Fruit fly (Drosophila melanogaster) whole organism, embryonic: ENCODE measurements around the gene CG17855.

Source experiments
- Abd-B ChIP-seq: fragments of 200-800 bp; sonication (Bioruptor generic); optimal IDR thresholded peaks from 2 replicates; lab custom pipeline; 2018; ENCODE audit warnings: missing biosample characterization, mild to moderate bottlenecking, missing genetic modification characterization, moderate library complexity
- CG10366 ChIP-seq: fragments of 200-800 bp; sonication (Bioruptor generic); IDR thresholded peaks from 2 replicates; pipeline ENCODE4 v1.3.6; 2022; ENCODE audit warnings: missing biosample characterization, missing genetic modification characterization
- CG17912 ChIP-seq: fragments of 200-800 bp; sonication (Bioruptor generic); optimal IDR thresholded peaks from 2 replicates; lab custom pipeline; 2018; ENCODE audit warnings: missing biosample characterization, mild to moderate bottlenecking, missing genetic modification characterization
- CG18599 ChIP-seq: fragments of 200-800 bp; sonication (Bioruptor generic); optimal IDR thresholded peaks from 3 replicates; lab custom pipeline; 2017; ENCODE audit warnings: missing biosample characterization, missing genetic modification characterization, mild to moderate bottlenecking, moderate library complexity, missing genetic modification reagents
- CG2116 ChIP-seq: fragments of 200-800 bp; sonication (Bioruptor generic); optimal IDR thresholded peaks from 3 replicates; lab custom pipeline; 2018; ENCODE audit warnings: missing biosample characterization, mild to moderate bottlenecking, missing genetic modification characterization
- CG2678 ChIP-seq: fragments of 200-800 bp; sonication (Bioruptor generic); optimal IDR thresholded peaks from 3 replicates; lab custom pipeline; 2019; ENCODE audit warnings: missing biosample characterization, mild to moderate bottlenecking, missing genetic modification characterization, moderate library complexity
- CG34224 ChIP-seq: fragments of 200-800 bp; sonication (Bioruptor generic); IDR thresholded peaks from 3 replicates; pipeline ENCODE4 v1.3.6; 2022; ENCODE audit warnings: missing biosample characterization, missing genetic modification characterization; ENCODE audit not compliant: partially characterized antibody
- CG4617 ChIP-seq: fragments of 200-800 bp; sonication (Bioruptor generic); optimal IDR thresholded peaks from 3 replicates; lab custom pipeline; 2016; ENCODE audit warnings: missing biosample characterization, missing genetic modification characterization, borderline replicate concordance
- CG7556 ChIP-seq: fragments of 200-800 bp; sonication (Bioruptor generic); optimal IDR thresholded peaks from 2 replicates; lab custom pipeline; 2017; ENCODE audit warnings: missing biosample characterization, mild to moderate bottlenecking, missing genetic modification characterization
- CG8290 ChIP-seq, 3 experiments: fragments of 200-800 bp; sonication (Bioruptor generic); optimal IDR thresholded peaks; 2 replicates each; lab custom pipeline; 2016 to 2019; ENCODE audit warnings: missing biosample characterization in 3 of 3, missing genetic modification characterization in 3 of 3, mild to moderate bottlenecking in 2 of 3, moderate library complexity in 1 of 3
- CG8924 ChIP-seq: fragments of 200-800 bp; optimal IDR thresholded peaks from 3 replicates; lab custom pipeline; 2019; ENCODE audit warnings: missing biosample characterization, mild to moderate bottlenecking, missing genetic modification characterization, moderate library complexity
- CG9215 ChIP-seq: fragments of 200-800 bp; sonication (Bioruptor generic); IDR thresholded peaks from 2 replicates; pipeline ENCODE4 v1.3.6; 2022; ENCODE audit warnings: missing biosample characterization, missing genetic modification characterization
- CG9932 ChIP-seq: fragments of 200-800 bp; sonication (Bioruptor generic); IDR thresholded peaks from 2 replicates; pipeline ENCODE4 v1.3.6; 2022; ENCODE audit warnings: missing biosample characterization, missing genetic modification characterization
- Chrac-16 ChIP-seq: fragments of 200-800 bp; sonication (Bioruptor generic); optimal IDR thresholded peaks from 3 replicates; lab custom pipeline; 2016; ENCODE audit warnings: missing biosample characterization, missing genetic modification characterization
- CoRest ChIP-seq: fragments of 200-800 bp; sonication (Bioruptor generic); optimal IDR thresholded peaks from 3 replicates; lab custom pipeline; 2018; ENCODE audit warnings: missing biosample characterization, mild to moderate bottlenecking, missing genetic modification characterization, moderate library complexity
- D19A ChIP-seq: fragments of 200-800 bp; optimal IDR thresholded peaks from 3 replicates; lab custom pipeline; 2019; ENCODE audit warnings: missing biosample characterization, mild to moderate bottlenecking, missing genetic modification characterization, moderate library complexity
- Deaf1 ChIP-seq: fragments of 200-800 bp; optimal IDR thresholded peaks from 3 replicates; lab custom pipeline; 2019; ENCODE audit warnings: missing biosample characterization, mild to moderate bottlenecking, missing genetic modification characterization, moderate library complexity
- Doc3 ChIP-seq: fragments of 200-800 bp; sonication (Bioruptor generic); IDR thresholded peaks from 3 replicates; pipeline ENCODE4 v1.3.6; 2022; ENCODE audit warnings: missing biosample characterization, missing genetic modification characterization; ENCODE audit not compliant: partially characterized antibody
- Dp ChIP-seq: fragments of 200-800 bp; sonication (Bioruptor generic); optimal IDR thresholded peaks from 2 replicates; lab custom pipeline; 2018; ENCODE audit warnings: missing biosample characterization, mild to moderate bottlenecking, missing genetic modification characterization, moderate library complexity
- Hmr ChIP-seq: fragments of 200-800 bp; sonication (Bioruptor generic); optimal IDR thresholded peaks from 3 replicates; lab custom pipeline; 2017; ENCODE audit warnings: mild to moderate bottlenecking, missing biosample characterization, missing genetic modification reagents, missing genetic modification characterization
- Hr3 ChIP-seq: fragments of 200-800 bp; sonication (Bioruptor generic); optimal IDR thresholded peaks from 3 replicates; lab custom pipeline; 2016; ENCODE audit warnings: missing biosample characterization, missing genetic modification characterization
- Lhr ChIP-seq: fragments of 200-800 bp; sonication (Bioruptor generic); optimal IDR thresholded peaks from 3 replicates; lab custom pipeline; 2017; ENCODE audit warnings: mild to moderate bottlenecking, missing biosample characterization, missing genetic modification reagents, missing genetic modification characterization
- MBD-R2 ChIP-seq: fragments of 200-800 bp; sonication (Bioruptor generic); IDR thresholded peaks from 2 replicates; pipeline ENCODE4 v1.3.6; 2022; ENCODE audit warnings: missing biosample characterization, missing genetic modification characterization
- Mad ChIP-seq: fragments of 200-800 bp; sonication (Bioruptor generic); optimal IDR thresholded peaks from 2 replicates; lab custom pipeline; 2016; ENCODE audit warnings: missing biosample characterization, missing genetic modification characterization
- Meics ChIP-seq: fragments of 200-800 bp; sonication (Bioruptor generic); optimal IDR thresholded peaks from 2 replicates; lab custom pipeline; 2017; ENCODE audit warnings: missing biosample characterization, mild to moderate bottlenecking, missing genetic modification characterization
- NFAT ChIP-seq: fragments of 200-800 bp; sonication (Bioruptor generic); IDR thresholded peaks from 2 replicates; pipeline ENCODE4 v1.3.6; 2022; ENCODE audit warnings: missing biosample characterization, missing genetic modification characterization
- abd-A ChIP-seq: fragments of 200-800 bp; sonication (Bioruptor generic); optimal IDR thresholded peaks from 3 replicates; lab custom pipeline; 2019; ENCODE audit warnings: missing biosample characterization, mild to moderate bottlenecking, missing genetic modification characterization, moderate library complexity
- ac ChIP-seq: fragments of 200-800 bp; sonication (Bioruptor generic); optimal IDR thresholded peaks from 3 replicates; lab custom pipeline; 2017; ENCODE audit warnings: missing biosample characterization, mild to moderate bottlenecking, missing genetic modification characterization
- bab2 ChIP-seq: fragments of 200-800 bp; sonication (Bioruptor generic); optimal IDR thresholded peaks from 2 replicates; lab custom pipeline; 2016; ENCODE audit warnings: missing biosample characterization, missing genetic modification characterization
- bbx ChIP-seq: fragments of 200-800 bp; sonication (Bioruptor generic); IDR thresholded peaks from 2 replicates; pipeline ENCODE4 v1.3.6; 2022; ENCODE audit warnings: missing biosample characterization, missing genetic modification characterization; ENCODE audit not compliant: partially characterized antibody
- bcd ChIP-seq: fragments of 200-800 bp; sonication (Bioruptor generic); optimal IDR thresholded peaks from 2 replicates; lab custom pipeline; 2017; ENCODE audit warnings: missing biosample characterization, mild to moderate bottlenecking, missing genetic modification characterization
- cwo ChIP-seq: fragments of 200-800 bp; sonication (Bioruptor generic); optimal IDR thresholded peaks from 3 replicates; lab custom pipeline; 2017; ENCODE audit warnings: missing biosample characterization, missing genetic modification characterization, mild to moderate bottlenecking, moderate library complexity, missing genetic modification reagents
- da ChIP-seq: fragments of 200-800 bp; sonication (Bioruptor generic); optimal IDR thresholded peaks from 2 replicates; lab custom pipeline; 2016; ENCODE audit warnings: missing biosample characterization, missing genetic modification characterization
- dmrt11E ChIP-seq: fragments of 200-800 bp; sonication (Bioruptor generic); optimal IDR thresholded peaks from 3 replicates; lab custom pipeline; 2018; ENCODE audit warnings: missing biosample characterization, mild to moderate bottlenecking, missing genetic modification characterization, moderate library complexity
- dysf ChIP-seq: fragments of 200-800 bp; sonication (Bioruptor generic); IDR thresholded peaks from 3 replicates; pipeline ENCODE4 v1.3.6; 2022; ENCODE audit warnings: missing biosample characterization, missing genetic modification characterization
- esg ChIP-seq: fragments of 200-800 bp; sonication (Bioruptor generic); conservative IDR thresholded peaks from 2 replicates; pipeline ENCODE4 v1.3.6; 2022; ENCODE audit warnings: missing biosample characterization, missing genetic modification characterization
- eyg ChIP-seq: fragments of 200-800 bp; sonication (Bioruptor generic); optimal IDR thresholded peaks from 3 replicates; lab custom pipeline; 2016; ENCODE audit warnings: missing biosample characterization, missing genetic modification characterization
- fd3F ChIP-seq: fragments of 200-800 bp; sonication (Bioruptor generic); optimal IDR thresholded peaks from 2 replicates; lab custom pipeline; 2018; ENCODE audit warnings: missing biosample characterization, mild to moderate bottlenecking, missing genetic modification characterization, moderate library complexity
- gce ChIP-seq: fragments of 200-800 bp; sonication (Bioruptor generic); IDR thresholded peaks from 3 replicates; pipeline ENCODE4 v1.3.6; 2022; ENCODE audit warnings: missing biosample characterization, missing genetic modification characterization
- jigr1 ChIP-seq: fragments of 200-800 bp; sonication (Bioruptor generic); IDR thresholded peaks from 3 replicates; pipeline ENCODE4 v1.3.6; 2022; ENCODE audit warnings: missing biosample characterization, missing genetic modification characterization
- lab ChIP-seq: fragments of 200-800 bp; sonication (Bioruptor generic); optimal IDR thresholded peaks from 3 replicates; lab custom pipeline; 2017; ENCODE audit warnings: missing biosample characterization, missing genetic modification characterization, mild to moderate bottlenecking, moderate library complexity, missing genetic modification reagents
- lmd ChIP-seq: fragments of 200-800 bp; sonication (Bioruptor generic); IDR thresholded peaks from 2 replicates; pipeline ENCODE4 v1.3.6; 2022; ENCODE audit warnings: missing biosample characterization, missing genetic modification characterization
- nom ChIP-seq: fragments of 200-800 bp; sonication (Bioruptor generic); optimal IDR thresholded peaks from 2 replicates; lab custom pipeline; 2017; ENCODE audit warnings: missing biosample characterization, missing genetic modification characterization, mild to moderate bottlenecking, moderate library complexity, missing genetic modification reagents
- org-1 ChIP-seq: fragments of 200-800 bp; sonication (Bioruptor generic); optimal IDR thresholded peaks from 2 replicates; lab custom pipeline; 2017; ENCODE audit warnings: missing biosample characterization, missing genetic modification characterization
- prd ChIP-seq, 3 experiments: fragments of >200 bp in 2 of 3; fragments of 200-800 bp in 1 of 3; sonication (Bioruptor generic) in 1 of 3; optimal IDR thresholded peaks in 2 of 3; IDR thresholded peaks in 1 of 3; 2 replicates in 2 of 3; 3 replicates in 1 of 3; pipeline versions ENCODE4 v1.3.6 to Lab custom; 2017 to 2022; ENCODE audit warnings: missing biosample characterization in 1 of 3, missing genetic modification characterization in 1 of 3
- pum ChIP-seq: fragments of 200-800 bp; sonication (Bioruptor generic); optimal IDR thresholded peaks from 2 replicates; lab custom pipeline; 2016; ENCODE audit warnings: missing biosample characterization, missing genetic modification characterization
- row ChIP-seq: fragments of 200-800 bp; sonication (Bioruptor generic); IDR thresholded peaks from 3 replicates; pipeline ENCODE4 v1.3.6; 2022; ENCODE audit warnings: missing biosample characterization, missing genetic modification characterization
- run ChIP-seq: fragments of 200-800 bp; sonication (Bioruptor generic); optimal IDR thresholded peaks from 3 replicates; lab custom pipeline; 2018; ENCODE audit warnings: missing biosample characterization, mild to moderate bottlenecking, missing genetic modification characterization
- sna ChIP-seq: fragments of 200-800 bp; sonication (Bioruptor generic); IDR thresholded peaks from 2 replicates; pipeline ENCODE4 v1.3.6; 2022; ENCODE audit warnings: missing biosample characterization, missing genetic modification characterization; ENCODE audit not compliant: partially characterized antibody
- wor ChIP-seq: fragments of 200-800 bp; sonication (Bioruptor generic); IDR thresholded peaks from 2 replicates; pipeline ENCODE4 v1.3.6; 2022; ENCODE audit warnings: missing biosample characterization, missing genetic modification characterization

CG17855 gene

DNA sequence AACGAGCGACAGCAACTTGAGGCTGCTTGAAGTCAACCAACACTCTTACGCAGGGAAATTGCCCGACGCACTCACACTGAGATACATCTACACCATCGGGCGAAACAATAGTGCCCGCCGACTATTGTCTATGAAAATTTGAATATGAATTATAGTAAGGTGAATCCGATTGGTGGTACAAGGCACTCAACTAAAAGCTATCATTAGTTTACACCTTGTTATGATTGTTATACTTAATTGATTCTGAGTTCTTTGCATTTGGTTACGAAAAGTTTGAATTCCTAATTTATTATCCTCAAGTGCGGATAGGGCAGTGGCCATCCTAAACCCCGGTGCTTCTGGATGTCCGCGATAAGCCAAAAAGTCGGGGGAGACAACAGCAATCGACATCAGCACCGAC, 22.4 kb downstream of the CG17855 start (continued):
- TF ChIP-seq CG9215 (GFP tag; lab: Robert Waterston, UW) (0 out of 2 replicates have a peak, but pooled peaks have one; percentile 16), cwo (GFP tag; lab: Kevin White, UChicago) (no peak), CG17912 (GFP tag; lab: Kevin White, UChicago) (no peak), lab (GFP tag; lab: Kevin White, UChicago) (peak; percentile 35), CG8924 (tag; lab: Kevin White, UChicago) (no peak), Chrac-16 (GFP tag; lab: Kevin White, UChicago) (no peak), Deaf1 (no peak), CG7556 (peak; percentile 17), gce (GFP tag; lab: Robert Waterston, UW) (no peak), dysf (peak; percentile 33; the same call in 1 of the 3 replicates), CG34224 (no peak), eyg (GFP tag; lab: Kevin White, UChicago) (no peak), prd (optimal IDR thresholded peaks at IDR 0.05; lab: Kevin White, UChicago) (no peak), prd (GFP tag; IDR thresholded peaks at IDR 0.05; lab: Robert Waterston, UW) (no peak), CG10366 (no peak), CG9932 (GFP tag; lab: Robert Waterston, UW) (peak; percentile 51), abd-A (tag; lab: Kevin White, UChicago) (peak; percentile 29), CG18599 (GFP tag; lab: Kevin White, UChicago) (peak; percentile 60), row (GFP tag; lab: Robert Waterston, UW) (peak; percentile 22; the same call in 1 of the 3 replicates), dmrt11E (tag; lab: Kevin White, UChicago) (no peak), CG8290 (GFP tag; optimal IDR thresholded peaks at IDR 0.05; lab: Kevin White, UChicago) (no peak), CG8290 (tag; optimal IDR thresholded peaks at IDR 0.05; lab: Kevin White, UChicago) (peak in 1 of 2 experiments; percentile 41), CG2678 (tag; lab: Kevin White, UChicago) (peak; percentile 29), org-1 (GFP tag; lab: Kevin White, UChicago) (no peak), Hmr (GFP tag; lab: Kevin White, UChicago) (peak; percentile 26), wor (no peak), CoRest (no peak), Meics (GFP tag; lab: Kevin White, UChicago) (no peak)

DNA sequence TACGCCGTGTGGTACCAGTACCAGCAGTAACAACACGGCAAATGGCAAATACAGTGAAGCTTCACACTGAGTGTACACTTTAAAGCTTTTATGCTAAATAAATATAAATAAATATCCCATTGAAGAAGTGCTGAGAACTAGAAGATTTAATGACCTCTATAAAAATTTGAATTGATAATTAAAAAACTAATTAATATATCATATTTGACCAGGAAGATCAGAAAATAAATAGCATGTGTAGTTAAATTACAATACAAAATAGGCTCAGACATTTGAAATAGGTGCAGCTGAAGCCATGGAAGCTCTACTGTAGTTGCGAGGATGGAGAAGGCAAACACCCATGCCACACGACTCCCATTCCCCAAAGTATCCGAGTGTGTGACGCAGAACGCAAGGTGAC, 24.2 kb downstream of the CG17855 start:
- TF ChIP-seq pum (no peak), nom (GFP tag; lab: Kevin White, UChicago) (no peak), CG2116 (GFP tag; lab: Kevin White, UChicago) (no peak), bcd (peak; percentile 50), D19A (tag; lab: Kevin White, UChicago) (peak; percentile 40), lmd (GFP tag; lab: Robert Waterston, UW) (peak; percentile 59), esg (GFP tag; lab: Robert Waterston, UW) (0 out of 2 replicates have a peak, but pooled peaks have one; percentile 24), sna (GFP tag; lab: Robert Waterston, UW) (no peak), fd3F (GFP tag; lab: Kevin White, UChicago) (peak; percentile 41), Doc3 (GFP tag; lab: Robert Waterston, UW) (no peak), Dp (GFP tag; lab: Kevin White, UChicago) (no peak), ac (GFP tag; lab: Kevin White, UChicago) (no peak), MBD-R2 (GFP tag; lab: Robert Waterston, UW) (no peak), jigr1 (GFP tag; lab: Robert Waterston, UW) (no peak), bab2 (GFP tag; lab: Kevin White, UChicago) (no peak), CG8924 (tag; lab: Kevin White, UChicago) (peak; percentile 51), CG4617 (GFP tag; lab: Kevin White, UChicago) (no peak), NFAT (GFP tag; lab: Robert Waterston, UW) (no peak), bbx (GFP tag; lab: Robert Waterston, UW) (no peak), Lhr (no peak), run (tag; lab: Kevin White, UChicago) (no peak), da (no peak), Mad (GFP tag; lab: Kevin White, UChicago) (no peak), Hr3 (peak; percentile 30), Abd-B (peak; percentile 33)
